Fruit fly (Drosophila melanogaster): Measurements from ENCODE around the gene Skp2.

Gene Skp2

dm6 chr3R:4294689-4295088, 42.8 kb downstream of the Skp2 start, which contains the start of gene Nepl11:
TSS of gene Nepl11 (minus strand) at chr3R:4294840.
- no peak for TF ChIP-seq sv (GFP tag; optimal IDR thresholded peaks at IDR 0.05)

- no peak for TF ChIP-seq foxo (GFP tag; optimal IDR thresholded peaks at IDR 0.05)
- TF ChIP-seq Sp1 (GFP tag; optimal IDR thresholded peaks at IDR 0.05) = no peak
- TF ChIP-seq Mio (GFP tag; optimal IDR thresholded peaks at IDR 0.05) = no peak
- TF ChIP-seq Dif (GFP tag; optimal IDR thresholded peaks at IDR 0.05; ENCODE audit: partially characterized antibody) = no peak
- no peak for TF ChIP-seq fru (GFP tag; optimal IDR thresholded peaks at IDR 0.05)
- TF ChIP-seq N (GFP tag; optimal IDR thresholded peaks at IDR 0.05) = no peak
- TF ChIP-seq ey (GFP tag; optimal IDR thresholded peaks at IDR 0.05) = no peak
- no peak for TF ChIP-seq Rel (GFP tag; optimal IDR thresholded peaks at IDR 0.05)
- TF ChIP-seq Rel (tag; optimal IDR thresholded peaks at IDR 0.05) = no peak
- no peak for TF ChIP-seq OdsH (GFP tag; optimal IDR thresholded peaks at IDR 0.05)
- no peak for TF ChIP-seq Myc (optimal IDR thresholded peaks at IDR 0.05)
- no peak for TF ChIP-seq CrebA (GFP tag; optimal IDR thresholded peaks at IDR 0.05; ENCODE audit: borderline replicate concordance)
- no peak for TF ChIP-seq Jra (GFP tag; optimal IDR thresholded peaks at IDR 0.05)
These were observed 45.3 kb downstream of the Skp2 start for dm6 chr3R:4292185-4292584.

dm6 chr3R:4291289-4291688, 46.2 kb downstream of the Skp2 start:
- TF ChIP-seq Hr78 (GFP tag; optimal IDR thresholded peaks at IDR 0.05) = no peak
- peak; percentile 56 for TF ChIP-seq Vsx2 (GFP tag; optimal IDR thresholded peaks at IDR 0.05; ENCODE audit: partially characterized antibody)
- no peak for TF ChIP-seq GATAd (GFP tag; optimal IDR thresholded peaks at IDR 0.05)

All from whole organism, wandering third instar larva.